Worm (Caenorhabditis elegans) whole organism, late embryonic: Measurements from ENCODE around the gene rpoa-1.
A peak's percentile ranks its signal among the peaks of the same experiment; 100 is the strongest.
"Not testable (repeated sequence)": the region's sequence is repeated elsewhere in the genome, so short reads cannot be mapped to it uniquely, and the experiment has no call there.

ENCODE experiments used
- C08G9.2 ChIP-seq: sonication (generic microtip); optimal IDR thresholded peaks from 2 replicates; lab custom pipeline; 2016; ENCODE audit warnings: mild to moderate bottlenecking, missing genetic modification characterization, moderate library complexity, missing compliant biosample characterization
- K09A11.1 ChIP-seq: sonication (generic microtip); optimal IDR thresholded peaks from 2 replicates; lab custom pipeline; 2017; ENCODE audit warnings: antibody characterized with exemption, mild to moderate bottlenecking, missing genetic modification characterization, missing compliant biosample characterization; ENCODE audit not compliant: insufficient read depth
- Y22D7AL.16 ChIP-seq: sonication (generic microtip); optimal IDR thresholded peaks from 2 replicates; lab custom pipeline; 2016; ENCODE audit warnings: missing genetic modification characterization, missing compliant biosample characterization
- ahr-1 ChIP-seq: sonication (generic microtip); optimal IDR thresholded peaks from 2 replicates; lab custom pipeline; 2016; ENCODE audit warnings: missing genetic modification characterization, missing compliant biosample characterization
- ceh-19 ChIP-seq: fragments of 200-800 bp; sonication (Bioruptor generic); optimal IDR thresholded peaks from 2 replicates; lab custom pipeline; 2018; ENCODE audit warnings: mild to moderate bottlenecking, missing genetic modification characterization, missing compliant biosample characterization
- ceh-2 ChIP-seq: sonication (generic microtip); optimal IDR thresholded peaks from 2 replicates; lab custom pipeline; 2016; ENCODE audit warnings: missing genotype, missing genetic modification characterization, missing compliant biosample characterization
- ceh-22 ChIP-seq: sonication (generic microtip); optimal IDR thresholded peaks from 2 replicates; lab custom pipeline; 2017; ENCODE audit warnings: missing biosample characterization, missing genetic modification characterization
- ceh-31 ChIP-seq: sonication (generic microtip); optimal IDR thresholded peaks from 2 replicates; lab custom pipeline; 2016; ENCODE audit warnings: missing genetic modification characterization, missing compliant biosample characterization
- ceh-34 ChIP-seq: sonication (generic microtip); optimal IDR thresholded peaks from 2 replicates; lab custom pipeline; 2016; ENCODE audit warnings: mild to moderate bottlenecking, missing genetic modification characterization, missing compliant biosample characterization
- ceh-48 ChIP-seq: sonication (generic microtip); optimal IDR thresholded peaks from 2 replicates; lab custom pipeline; 2016; ENCODE audit warnings: missing genetic modification characterization, inconsistent platforms, missing compliant biosample characterization
- ceh-6 ChIP-seq: fragments of 200-800 bp; sonication (Bioruptor generic); optimal IDR thresholded peaks from 2 replicates; lab custom pipeline; 2018; ENCODE audit warnings: mild to moderate bottlenecking, missing genetic modification characterization, missing compliant biosample characterization
- ceh-9 ChIP-seq: sonication (generic microtip); optimal IDR thresholded peaks from 2 replicates; lab custom pipeline; 2016; ENCODE audit warnings: mild to moderate bottlenecking, missing genetic modification characterization, inconsistent platforms, missing compliant biosample characterization
- che-1 ChIP-seq: sonication (generic microtip); optimal IDR thresholded peaks from 2 replicates; lab custom pipeline; 2016; ENCODE audit warnings: mild to moderate bottlenecking, missing genetic modification characterization, missing compliant biosample characterization
- dve-1 ChIP-seq: sonication (generic microtip); optimal IDR thresholded peaks from 2 replicates; lab custom pipeline; 2017; ENCODE audit warnings: antibody characterized with exemption, mild to moderate bottlenecking, missing genetic modification characterization, missing compliant biosample characterization
- elt-2 ChIP-seq: sonication (generic microtip); optimal IDR thresholded peaks from 2 replicates; lab custom pipeline; 2016; ENCODE audit warnings: missing genetic modification reagents, missing genetic modification characterization, missing compliant biosample characterization
- elt-4 ChIP-seq: sonication (generic microtip); optimal IDR thresholded peaks from 2 replicates; lab custom pipeline; 2016; ENCODE audit warnings: missing genetic modification characterization, missing compliant biosample characterization
- ets-4 ChIP-seq: sonication (generic microtip); optimal IDR thresholded peaks from 2 replicates; lab custom pipeline; 2016; ENCODE audit warnings: missing genetic modification characterization, missing compliant biosample characterization
- fkh-10 ChIP-seq: fragments of 150-350 bp; optimal IDR thresholded peaks from 2 replicates; lab custom pipeline; 2014; ENCODE audit warnings: missing biosample characterization, missing genetic modification reagents, missing genetic modification characterization
- fkh-6 ChIP-seq: sonication (generic microtip); optimal IDR thresholded peaks from 2 replicates; lab custom pipeline; 2016; ENCODE audit warnings: missing genetic modification characterization, missing compliant biosample characterization
- hlh-13 ChIP-seq: fragments of 200-800 bp; sonication (Bioruptor generic); optimal IDR thresholded peaks from 2 replicates; lab custom pipeline; 2018; ENCODE audit warnings: mild to moderate bottlenecking, missing genetic modification characterization, missing compliant biosample characterization
- hlh-30 ChIP-seq: sonication (generic microtip); optimal IDR thresholded peaks from 2 replicates; lab custom pipeline; 2017; ENCODE audit warnings: antibody characterized with exemption, missing genetic modification characterization, missing compliant biosample characterization; ENCODE audit not compliant: insufficient read depth
- hlh-6 ChIP-seq: sonication (generic microtip); optimal IDR thresholded peaks from 2 replicates; lab custom pipeline; 2016; ENCODE audit warnings: missing genotype, missing genetic modification characterization, missing compliant biosample characterization
- lim-6 ChIP-seq: sonication (generic microtip); optimal IDR thresholded peaks from 2 replicates; lab custom pipeline; 2016; ENCODE audit warnings: missing genetic modification characterization, missing compliant biosample characterization
- madf-2 ChIP-seq: sonication (generic microtip); optimal IDR thresholded peaks from 2 replicates; lab custom pipeline; 2017; ENCODE audit warnings: missing genetic modification characterization, missing compliant biosample characterization
- mec-3 ChIP-seq: sonication (generic microtip); optimal IDR thresholded peaks from 2 replicates; lab custom pipeline; 2016; ENCODE audit warnings: borderline replicate concordance, missing genetic modification characterization, missing compliant biosample characterization
- nhr-11 ChIP-seq: fragments of 150-350 bp; optimal IDR thresholded peaks from 2 replicates; lab custom pipeline; 2014; ENCODE audit warnings: missing biosample characterization, missing genetic modification characterization
- pax-1 ChIP-seq: fragments of 150-350 bp; optimal IDR thresholded peaks from 2 replicates; lab custom pipeline; 2014; ENCODE audit warnings: missing biosample characterization, missing genetic modification characterization
- pha-4 ChIP-seq: fragments of 150-350 bp; optimal IDR thresholded peaks from 2 replicates; lab custom pipeline; 2018; ENCODE audit warnings: missing biosample characterization, missing genetic modification reagents, missing genetic modification characterization
- pqm-1 ChIP-seq: sonication (generic microtip); optimal IDR thresholded peaks from 2 replicates; lab custom pipeline; 2016; ENCODE audit warnings: missing genetic modification characterization, missing compliant biosample characterization
- ref-2 ChIP-seq: sonication (generic microtip); optimal IDR thresholded peaks from 2 replicates; lab custom pipeline; 2016; ENCODE audit warnings: missing genetic modification characterization, missing compliant biosample characterization
- sox-2 ChIP-seq: fragments of 200-800 bp; sonication (Bioruptor generic); IDR thresholded peaks from 2 replicates; pipeline ENCODE4 v1.3.6; 2022; ENCODE audit warnings: missing genetic modification reagents, missing genetic modification characterization, missing compliant biosample characterization
- syd-9 ChIP-seq: sonication (generic microtip); optimal IDR thresholded peaks from 2 replicates; lab custom pipeline; 2016; ENCODE audit warnings: mild to moderate bottlenecking, missing genetic modification characterization, moderate library complexity, missing compliant biosample characterization
- tbx-2 ChIP-seq: sonication (generic microtip); optimal IDR thresholded peaks from 2 replicates; lab custom pipeline; 2016; ENCODE audit warnings: missing genetic modification characterization, missing compliant biosample characterization
- unc-42 ChIP-seq: sonication (generic microtip); optimal IDR thresholded peaks from 2 replicates; lab custom pipeline; 2016; ENCODE audit warnings: missing genotype, missing genetic modification characterization, missing compliant biosample characterization

rpoa-1 gene

DNA sequence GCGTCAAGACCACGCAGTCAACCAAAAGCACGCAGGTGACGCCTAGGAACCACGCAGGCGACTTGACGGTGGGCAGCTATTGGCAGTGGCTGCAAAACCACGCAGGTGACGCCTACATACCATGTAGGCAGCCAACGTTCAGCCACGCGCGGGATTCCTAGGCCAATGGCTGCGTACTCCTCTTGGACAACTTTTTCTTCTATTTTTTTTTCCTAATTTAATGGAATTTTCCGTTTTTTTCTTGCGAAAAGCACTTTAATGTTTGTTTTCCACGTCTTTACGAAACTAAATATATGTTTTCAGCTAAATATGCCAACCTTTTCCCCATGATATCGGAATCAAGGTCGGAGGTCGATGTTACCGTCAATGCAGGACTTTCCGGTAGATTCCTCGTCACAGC, 39.9 kb downstream of the rpoa-1 start, which contains the start of gene C31C9.9:
Gene C31C9.9, plus strand, starts transcription at position 301 of the 400 bp plus-strand sequence.
- not testable (repeated sequence) for TF ChIP-seq hlh-13; ahr-1 (tag; lab: Kevin White, UChicago); C08G9.2

- no peak for TF ChIP-seq pha-4 (tag; lab: Kevin White, UChicago)
These were observed 46.4 kb downstream of the rpoa-1 start, which contains the start of gene fbxa-169 for ce11 chrII:13648230-13648629. fbxa-169 (plus strand) TSS chrII:13648530.

ce11 chrII:13641311-13641710, 53.3 kb downstream of the rpoa-1 start, which contains the start of gene fbxa-167:
fbxa-167 (plus strand) TSS chrII:13641489.
- TF ChIP-seq pqm-1 (tag; lab: Kevin White, UChicago), result no peak
- TF ChIP-seq ceh-48 (tag; lab: Kevin White, UChicago), result peak; percentile 75
- no peak for TF ChIP-seq ref-2 (tag; lab: Kevin White, UChicago)
- TF ChIP-seq ceh-6 (GFP tag; lab: Kevin White, UChicago), result no peak
- no peak for TF ChIP-seq elt-4
- no peak for TF ChIP-seq sox-2 (GFP tag; lab: Robert Waterston, UW)
- TF ChIP-seq elt-2 (tag; lab: Kevin White, UChicago), result peak; percentile 14
- TF ChIP-seq ceh-31 (tag; lab: Kevin White, UChicago), result peak; percentile 13
- no peak for TF ChIP-seq ets-4 (tag; lab: Kevin White, UChicago)
- no peak for TF ChIP-seq che-1 (tag; lab: Kevin White, UChicago)

- TF ChIP-seq dve-1 (tag; lab: Kevin White, UChicago), result no peak
- no peak for TF ChIP-seq fkh-6 (tag; lab: Kevin White, UChicago)
- TF ChIP-seq hlh-30 (tag; lab: Kevin White, UChicago), result peak; percentile 12
- no peak for TF ChIP-seq hlh-6 (tag; lab: Kevin White, UChicago)
- no peak for TF ChIP-seq pax-1 (tag; lab: Kevin White, UChicago)
- TF ChIP-seq syd-9 (tag; lab: Kevin White, UChicago), result no peak
- no peak for TF ChIP-seq ceh-22 (tag; lab: Kevin White, UChicago)
- no peak for TF ChIP-seq K09A11.1 (tag; lab: Kevin White, UChicago)
These were observed 54.4 kb downstream of the rpoa-1 start for ce11 chrII:13640210-13640609.

ce11 chrII:13638576-13638975, 56.0 kb downstream of the rpoa-1 start:
- TF ChIP-seq elt-2 (tag; lab: Kevin White, UChicago), result peak; percentile 71
- TF ChIP-seq ceh-22 (tag; lab: Kevin White, UChicago), result no peak
- TF ChIP-seq tbx-2 (tag; lab: Kevin White, UChicago), result no peak
- no peak for TF ChIP-seq ceh-2
- TF ChIP-seq elt-4, result no peak
- no peak for TF ChIP-seq unc-42
- TF ChIP-seq, all 69 proteins: peak for 1

DNA sequence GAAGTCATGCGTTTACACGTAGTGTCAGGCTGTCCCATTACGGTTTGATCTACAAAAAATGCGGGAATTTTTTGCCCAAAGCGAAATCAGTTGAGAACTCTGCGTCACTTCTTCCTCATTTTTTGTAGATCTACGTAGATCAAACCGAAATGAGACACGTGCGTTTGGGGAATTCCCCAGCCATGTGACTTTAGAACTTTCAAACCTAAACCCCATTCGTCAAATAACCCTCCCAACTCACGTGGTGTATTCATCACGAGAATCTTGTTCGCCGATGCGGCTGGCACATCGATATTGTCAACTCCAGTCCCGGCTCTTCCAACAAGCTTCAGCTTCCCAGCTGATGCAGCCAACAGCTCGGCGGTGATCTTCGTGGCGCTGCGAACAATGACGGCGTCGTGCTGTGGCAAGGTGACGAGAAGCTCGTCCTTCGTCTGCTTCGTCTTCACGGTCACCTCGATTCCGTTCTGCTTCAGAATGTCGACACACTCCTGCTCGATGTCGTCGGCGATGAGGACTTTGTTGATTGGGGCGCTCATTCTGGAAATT, 56.6 kb downstream of the rpoa-1 start, which contains the start of gene phdh-1:
Gene phdh-1, minus strand, starts transcription at position 540 of the 549 bp plus-strand sequence.
- TF ChIP-seq Y22D7AL.16 (tag; lab: Kevin White, UChicago), result no peak
- TF ChIP-seq madf-2 (tag; lab: Kevin White, UChicago), result no peak
- no peak for TF ChIP-seq lim-6
- TF ChIP-seq ceh-19 (GFP tag; lab: Kevin White, UChicago), result no peak
- TF ChIP-seq fkh-10 (GFP tag; lab: Kevin White, UChicago), result no peak
- TF ChIP-seq ceh-31 (tag; lab: Kevin White, UChicago), result no peak
- TF ChIP-seq ceh-34 (tag; lab: Kevin White, UChicago), result no peak
- TF ChIP-seq nhr-11 (tag; lab: Kevin White, UChicago), result no peak
- no peak for TF ChIP-seq ceh-9 (tag; lab: Kevin White, UChicago)
- TF ChIP-seq mec-3 (tag; lab: Kevin White, UChicago), result no peak
